Worm (Caenorhabditis elegans) whole organism, L4/young adult: ENCODE measurements around the gene sra-37.

Experiments
- dao-5 ChIP-seq: sonication (generic microtip); optimal IDR thresholded peaks from 2 replicates; lab custom pipeline; 2016; ENCODE audit warnings: missing genotype, missing genetic modification characterization, moderate library complexity, missing compliant biosample characterization
- him-1 ChIP-seq: sonication (generic microtip); optimal IDR thresholded peaks from 2 replicates; lab custom pipeline; 2016; ENCODE audit warnings: missing genotype, missing genetic modification reagents, missing genetic modification characterization, missing compliant biosample characterization

ce11 chrX:13864191-13864590 is 29.0 kb downstream of the sra-37 start, which contains the start of gene M03B6.3:
- TF ChIP-seq dao-5: no peak
- TF ChIP-seq him-1 (tag; lab: Kevin White, UChicago): no peak
